Worm (Caenorhabditis elegans) whole organism, L3 larva: Measurements from ENCODE around the gene W08F4.5.

Experiments
- R02D3.7 ChIP-seq: fragments of 150-350 bp; optimal IDR thresholded peaks from 2 replicates; lab custom pipeline; 2014; ENCODE audit warnings: missing biosample characterization, missing genetic modification characterization
- ZK546.5 ChIP-seq: sonication (generic microtip); optimal IDR thresholded peaks from 2 replicates; lab custom pipeline; 2017; ENCODE audit warnings: missing biosample characterization, missing genetic modification characterization
- aly-2 ChIP-seq: fragments of 150-350 bp; optimal IDR thresholded peaks from 2 replicates; lab custom pipeline; 2014; ENCODE audit warnings: missing biosample characterization, missing genetic modification characterization
- ama-1 ChIP-seq: fragments of 150-350 bp; optimal IDR thresholded peaks from 2 replicates; lab custom pipeline; 2018
- ceh-16 ChIP-seq: sonication (generic microtip); optimal IDR thresholded peaks from 2 replicates; lab custom pipeline; 2017; ENCODE audit warnings: missing biosample characterization, missing genetic modification characterization
- ceh-28 ChIP-seq: fragments of 150-350 bp; optimal IDR thresholded peaks from 2 replicates; lab custom pipeline; 2014; ENCODE audit warnings: missing biosample characterization, missing genetic modification reagents, missing genetic modification characterization
- ceh-82 ChIP-seq: fragments of 150-350 bp; optimal IDR thresholded peaks from 2 replicates; lab custom pipeline; 2014; ENCODE audit warnings: missing biosample characterization, missing genetic modification characterization
- ceh-9 ChIP-seq: sonication (generic microtip); optimal IDR thresholded peaks from 2 replicates; lab custom pipeline; 2018; ENCODE audit warnings: missing biosample characterization, missing genetic modification characterization
- daf-12 ChIP-seq: fragments of 150-350 bp; optimal IDR thresholded peaks from 2 replicates; lab custom pipeline; 2014; ENCODE audit warnings: missing biosample characterization, missing genetic modification reagents, missing genetic modification characterization
- egl-5 ChIP-seq: fragments of 150-350 bp; optimal IDR thresholded peaks from 2 replicates; lab custom pipeline; 2017; ENCODE audit warnings: missing biosample characterization, missing genetic modification reagents, missing genetic modification characterization, inconsistent platforms
- elt-1 ChIP-seq: fragments of 150-350 bp; optimal IDR thresholded peaks from 2 replicates; lab custom pipeline; 2014; ENCODE audit warnings: missing biosample characterization, missing genetic modification characterization
- elt-2 ChIP-seq: sonication (generic microtip); optimal IDR thresholded peaks from 2 replicates; lab custom pipeline; 2016; ENCODE audit warnings: missing genetic modification reagents, mild to moderate bottlenecking, missing genetic modification characterization, missing compliant biosample characterization
- elt-3 ChIP-seq, 3 experiments: fragments of 150-350 bp in 1 of 3; sonication (generic microtip) in 2 of 3; optimal IDR thresholded peaks; 2 replicates in 2 of 3; 4 replicates in 1 of 3; lab custom pipeline; 2014 to 2017; ENCODE audit warnings: missing biosample characterization in 3 of 3, missing genetic modification characterization in 3 of 3
- eor-1 ChIP-seq, 2 experiments: fragments of 150-350 bp; optimal IDR thresholded peaks; 2 replicates each; lab custom pipeline; 2014 to 2018; ENCODE audit warnings: missing biosample characterization in 2 of 2, missing genetic modification characterization in 2 of 2
- fkh-10 ChIP-seq: sonication (generic microtip); optimal IDR thresholded peaks from 2 replicates; lab custom pipeline; 2017; ENCODE audit warnings: missing biosample characterization, missing genetic modification reagents, missing genetic modification characterization
- fkh-2 ChIP-seq: fragments of 150-350 bp; optimal IDR thresholded peaks from 2 replicates; lab custom pipeline; 2014; ENCODE audit warnings: missing biosample characterization, missing genetic modification reagents, missing genetic modification characterization
- fos-1 ChIP-seq: fragments of 150-350 bp; optimal IDR thresholded peaks from 2 replicates; lab custom pipeline; 2014; ENCODE audit warnings: missing biosample characterization, missing genetic modification characterization
- hmg-11 ChIP-seq: sonication (generic microtip); optimal IDR thresholded peaks from 2 replicates; lab custom pipeline; 2016; ENCODE audit warnings: missing genetic modification characterization, missing compliant biosample characterization
- jun-1 ChIP-seq: fragments of 150-350 bp; optimal IDR thresholded peaks from 2 replicates; lab custom pipeline; 2014; ENCODE audit warnings: missing biosample characterization, missing genetic modification reagents, missing genetic modification characterization
- lin-15B ChIP-seq: fragments of 150-350 bp; optimal IDR thresholded peaks from 2 replicates; lab custom pipeline; 2014; ENCODE audit warnings: missing biosample characterization, missing genetic modification characterization
- lin-39 ChIP-seq: fragments of 150-350 bp; optimal IDR thresholded peaks from 2 replicates; lab custom pipeline; 2018; ENCODE audit warnings: missing biosample characterization, missing genetic modification reagents, missing genetic modification characterization
- lsy-12 ChIP-seq: sonication (generic microtip); optimal IDR thresholded peaks from 2 replicates; lab custom pipeline; 2016; ENCODE audit warnings: mild to moderate bottlenecking, missing genetic modification characterization, missing compliant biosample characterization
- mdl-1 ChIP-seq: fragments of 150-350 bp; optimal IDR thresholded peaks from 2 replicates; lab custom pipeline; 2014; ENCODE audit warnings: missing biosample characterization, missing genetic modification characterization
- nfya-1 ChIP-seq: sonication (generic microtip); optimal IDR thresholded peaks from 2 replicates; lab custom pipeline; 2017; ENCODE audit warnings: missing genetic modification characterization, mild to moderate bottlenecking, missing compliant biosample characterization, antibody characterized with exemption, moderate library complexity; ENCODE audit not compliant: insufficient read depth
- nhr-11 ChIP-seq: fragments of 150-350 bp; optimal IDR thresholded peaks from 2 replicates; lab custom pipeline; 2014; ENCODE audit warnings: missing biosample characterization, missing genetic modification characterization
- nhr-12 ChIP-seq: fragments of 150-350 bp; optimal IDR thresholded peaks from 2 replicates; lab custom pipeline; 2014; ENCODE audit warnings: missing biosample characterization, missing genetic modification characterization
- nhr-23 ChIP-seq: fragments of 150-350 bp; optimal IDR thresholded peaks from 2 replicates; lab custom pipeline; 2014; ENCODE audit warnings: missing biosample characterization, missing genetic modification reagents, missing genetic modification characterization
- nhr-237 ChIP-seq: fragments of 150-350 bp; optimal IDR thresholded peaks from 2 replicates; lab custom pipeline; 2014; ENCODE audit warnings: missing biosample characterization, missing genetic modification characterization
- nhr-25 ChIP-seq: sonication (generic microtip); optimal IDR thresholded peaks from 2 replicates; lab custom pipeline; 2017; ENCODE audit warnings: missing biosample characterization, missing genetic modification characterization
- nhr-28 ChIP-seq: fragments of 150-350 bp; optimal IDR thresholded peaks from 2 replicates; lab custom pipeline; 2014; ENCODE audit warnings: missing biosample characterization, missing genetic modification characterization
- nhr-43 ChIP-seq: sonication (generic microtip); optimal IDR thresholded peaks from 2 replicates; lab custom pipeline; 2016; ENCODE audit warnings: mild to moderate bottlenecking, missing genetic modification characterization, missing compliant biosample characterization; ENCODE audit not compliant: poor library complexity, severe bottlenecking
- nhr-67 ChIP-seq: fragments of 150-350 bp; optimal IDR thresholded peaks from 2 replicates; lab custom pipeline; 2014; ENCODE audit warnings: missing biosample characterization, missing genetic modification characterization
- nhr-76 ChIP-seq: fragments of 150-350 bp; sonication (generic microtip); optimal IDR thresholded peaks from 5 replicates; lab custom pipeline; 2014; ENCODE audit warnings: missing biosample characterization, missing genetic modification characterization
- nhr-77 ChIP-seq: fragments of 150-350 bp; optimal IDR thresholded peaks from 2 replicates; lab custom pipeline; 2014; ENCODE audit warnings: missing biosample characterization, missing genetic modification characterization
- pha-4 ChIP-seq: fragments of 150-350 bp; optimal IDR thresholded peaks from 2 replicates; lab custom pipeline; 2014; ENCODE audit warnings: missing biosample characterization, missing genetic modification reagents, missing genetic modification characterization
- pqm-1 ChIP-seq: fragments of 150-350 bp; optimal IDR thresholded peaks from 2 replicates; lab custom pipeline; 2017; ENCODE audit warnings: missing biosample characterization, missing genetic modification characterization, inconsistent platforms
- sea-2 ChIP-seq: fragments of 150-350 bp; sonication (generic microtip); optimal IDR thresholded peaks from 4 replicates; lab custom pipeline; 2014; ENCODE audit warnings: missing biosample characterization, missing genetic modification reagents, missing genetic modification characterization
- skn-1 ChIP-seq: fragments of 150-350 bp; optimal IDR thresholded peaks from 2 replicates; lab custom pipeline; 2014; ENCODE audit warnings: missing biosample characterization, missing genetic modification characterization
- snpc-4 ChIP-seq: fragments of 150-350 bp; optimal IDR thresholded peaks from 2 replicates; lab custom pipeline; 2014; ENCODE audit warnings: missing biosample characterization, missing genetic modification characterization
- tbx-2 ChIP-seq: sonication (generic microtip); optimal IDR thresholded peaks from 2 replicates; lab custom pipeline; 2016; ENCODE audit warnings: mild to moderate bottlenecking, missing genetic modification characterization, missing compliant biosample characterization
- unc-39 ChIP-seq: sonication (generic microtip); optimal IDR thresholded peaks from 4 replicates; lab custom pipeline; 2017; ENCODE audit warnings: missing biosample characterization, missing genetic modification characterization
- unc-62 ChIP-seq: fragments of 150-350 bp; sonication (generic microtip); optimal IDR thresholded peaks from 4 replicates; lab custom pipeline; 2014; ENCODE audit warnings: missing biosample characterization, missing genetic modification reagents, missing genetic modification characterization
- zag-1 ChIP-seq: fragments of 150-350 bp; optimal IDR thresholded peaks from 2 replicates; lab custom pipeline; 2014; ENCODE audit warnings: missing biosample characterization, missing genetic modification characterization
- ztf-11 ChIP-seq: fragments of 150-350 bp; optimal IDR thresholded peaks from 2 replicates; lab custom pipeline; 2014; ENCODE audit warnings: missing biosample characterization, missing genetic modification characterization
- ztf-4 ChIP-seq: fragments of 150-350 bp; optimal IDR thresholded peaks from 2 replicates; lab custom pipeline; 2014; ENCODE audit warnings: missing biosample characterization, missing genetic modification characterization

W08F4.5 gene

DNA sequence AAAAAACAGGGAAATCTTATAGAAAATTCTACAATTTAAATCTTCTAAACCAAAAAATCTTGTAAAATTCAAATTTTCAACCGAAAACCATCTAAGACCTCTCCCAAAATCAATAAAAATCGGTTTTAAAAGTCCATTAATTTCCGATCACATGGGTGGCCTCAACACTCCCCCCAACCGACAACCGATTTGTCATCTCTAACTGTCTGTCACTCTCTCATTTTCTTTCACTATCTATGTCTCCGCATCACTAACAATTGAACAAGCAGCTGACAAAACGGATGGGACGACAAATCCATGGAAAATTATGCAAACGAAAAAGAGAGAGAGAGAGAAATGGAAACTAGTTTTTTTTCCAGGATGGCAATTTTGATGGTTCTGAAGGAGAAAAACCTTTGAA, 34.3 kb upstream of the W08F4.5 start (continued):
- TF ChIP-seq ceh-82 (tag; lab: Kevin White, UChicago) = no peak
- peak; percentile 20 for TF ChIP-seq egl-5 (tag; lab: Kevin White, UChicago)
- TF ChIP-seq fos-1 = no peak
- no peak for TF ChIP-seq ama-1
- TF ChIP-seq sea-2 = no peak
- no peak for TF ChIP-seq daf-12 (tag; lab: Kevin White, UChicago)
- TF ChIP-seq ceh-16 (tag; lab: Kevin White, UChicago) = no peak
- TF ChIP-seq ZK546.5 = no peak
- TF ChIP-seq unc-39 (tag; lab: Kevin White, UChicago) = no peak
- no peak for TF ChIP-seq tbx-2 (tag; lab: Kevin White, UChicago)
- TF ChIP-seq lsy-12 = no peak
- peak; percentile 8 for TF ChIP-seq pqm-1
- TF ChIP-seq ceh-9 (tag; lab: Kevin White, UChicago) = no peak
- TF ChIP-seq lin-39 = peak; percentile 94
- TF ChIP-seq nhr-76 (tag; lab: Kevin White, UChicago) = no peak
- TF ChIP-seq aly-2 = no peak
- peak; percentile 28 for TF ChIP-seq skn-1 (tag; lab: Kevin White, UChicago)
- TF ChIP-seq ceh-28 (tag; lab: Kevin White, UChicago) = peak; percentile 19
- no peak for TF ChIP-seq nhr-237 (tag; lab: Kevin White, UChicago)
- TF ChIP-seq fkh-10 (GFP tag; lab: Kevin White, UChicago) = no peak
- peak; percentile 65 for TF ChIP-seq nfya-1 (tag; lab: Kevin White, UChicago)
- TF ChIP-seq, all 47 proteins: peak for 13

ce11 chrII:602020-602419, 33.3 kb upstream of the W08F4.5 start, which contains the start of gene nhl-3:
Gene nhl-3, minus strand, starts transcription at chrII:602120.
- TF ChIP-seq eor-1 (tag; optimal IDR thresholded peaks at IDR 0.05; lab: Kevin White, UChicago) (no peak), mdl-1 (tag; lab: Kevin White, UChicago) (no peak), fkh-2 (tag; lab: Kevin White, UChicago) (no peak), nfya-1 (tag; lab: Kevin White, UChicago) (no peak), elt-2 (tag; lab: Kevin White, UChicago) (no peak), skn-1 (tag; lab: Kevin White, UChicago) (no peak), nhr-25 (tag; lab: Kevin White, UChicago) (no peak), hmg-11 (no peak), unc-62 (GFP tag; lab: Kevin White, UChicago) (no peak), nhr-12 (tag; lab: Kevin White, UChicago) (no peak), nhr-237 (tag; lab: Kevin White, UChicago) (no peak)

ce11 chrII:601305-601704, 32.6 kb upstream of the W08F4.5 start:
- TF ChIP-seq elt-3 (tag; optimal IDR thresholded peaks at IDR 0.05; lab: Kevin White, UChicago) (no peak), daf-12 (tag; lab: Kevin White, UChicago) (no peak), nhr-28 (no peak), ztf-11 (tag; lab: Kevin White, UChicago) (no peak), ceh-9 (tag; lab: Kevin White, UChicago) (no peak), unc-39 (tag; lab: Kevin White, UChicago) (no peak), tbx-2 (tag; lab: Kevin White, UChicago) (no peak), nhr-43 (tag; lab: Kevin White, UChicago) (no peak), snpc-4 (no peak), nhr-23 (tag; lab: Kevin White, UChicago) (no peak), hmg-11 (peak; percentile 58), fkh-10 (GFP tag; lab: Kevin White, UChicago) (no peak), pqm-1 (peak; percentile 28), zag-1 (no peak), nhr-237 (tag; lab: Kevin White, UChicago) (no peak), lsy-12 (no peak), pha-4 (tag; lab: Kevin White, UChicago) (peak; percentile 92), fkh-2 (tag; lab: Kevin White, UChicago) (no peak), nhr-11 (tag; lab: Kevin White, UChicago) (no peak), jun-1 (tag; lab: Kevin White, UChicago) (no peak), aly-2 (no peak), nhr-25 (tag; lab: Kevin White, UChicago) (no peak), nhr-77 (tag; lab: Kevin White, UChicago) (no peak), elt-2 (tag; lab: Kevin White, UChicago) (peak; percentile 23), mdl-1 (tag; lab: Kevin White, UChicago) (peak; percentile 15), egl-5 (tag; lab: Kevin White, UChicago) (peak; percentile 28), R02D3.7 (no peak), nhr-67 (tag; lab: Kevin White, UChicago) (no peak), elt-1 (tag; lab: Kevin White, UChicago) (no peak), skn-1 (tag; lab: Kevin White, UChicago) (peak; percentile 29), nfya-1 (tag; lab: Kevin White, UChicago) (peak; percentile 63), lin-15B (tag; lab: Kevin White, UChicago) (no peak), ZK546.5 (no peak), lin-39 (peak; percentile 63), ztf-4 (tag; lab: Kevin White, UChicago) (no peak), unc-62 (GFP tag; lab: Kevin White, UChicago) (no peak), nhr-12 (tag; lab: Kevin White, UChicago) (no peak), sea-2 (no peak), ama-1 (no peak), nhr-76 (tag; lab: Kevin White, UChicago) (no peak), ceh-28 (tag; lab: Kevin White, UChicago) (no peak)
- TF ChIP-seq, all 47 proteins: peak for 9
